Worm (Caenorhabditis elegans): ENCODE data around the gene sre-26.

sre-26 gene

DNA sequence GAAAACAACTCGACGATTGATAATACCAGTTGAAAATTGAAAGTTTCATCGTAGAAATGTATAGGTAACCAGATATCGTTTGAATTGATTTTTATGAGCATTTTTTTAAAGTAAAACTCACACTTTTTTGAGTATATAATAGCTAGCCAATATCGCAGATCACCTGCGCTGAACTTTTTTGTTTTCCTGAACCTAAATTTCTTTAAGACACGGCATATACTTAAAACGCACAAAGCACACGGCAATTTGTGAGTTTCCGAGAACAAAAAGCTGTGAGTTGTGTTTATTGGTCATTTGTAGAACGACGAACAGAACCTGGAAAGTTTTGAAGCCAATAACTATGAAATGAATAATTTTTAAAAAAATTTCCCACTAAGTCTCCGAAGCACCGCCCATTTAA lies 18.6 kb downstream of the sre-26 start, which contains the start of gene sre-29:
TSS of gene sre-29 (minus strand) at position 101 of the 400 bp plus-strand sequence.
- TF ChIP-seq pha-4 (tag; optimal IDR thresholded peaks at IDR 0.05), result no peak
- TF ChIP-seq drap-1 (GFP tag; optimal IDR thresholded peaks at IDR 0.05), result no peak
- TF ChIP-seq M03D4.4 (tag; optimal IDR thresholded peaks at IDR 0.05), result no peak
- TF ChIP-seq nhr-12 (tag; optimal IDR thresholded peaks at IDR 0.05), result no peak
- TF ChIP-seq ceh-43 (GFP tag; optimal IDR thresholded peaks at IDR 0.05), result no peak
- TF ChIP-seq mls-2 (tag; optimal IDR thresholded peaks at IDR 0.05), result no peak
- TF ChIP-seq blmp-1 (tag; optimal IDR thresholded peaks at IDR 0.05), result no peak
- no peak for TF ChIP-seq lsy-2 (tag; optimal IDR thresholded peaks at IDR 0.05)
- TF ChIP-seq ztf-11 (tag; optimal IDR thresholded peaks at IDR 0.05), result no peak
- no peak for TF ChIP-seq zip-8 (tag; optimal IDR thresholded peaks at IDR 0.05)
- TF ChIP-seq lin-32 (GFP tag; optimal IDR thresholded peaks at IDR 0.05), result no peak
- no peak for TF ChIP-seq elt-1 (tag; optimal IDR thresholded peaks at IDR 0.05; ENCODE audit: borderline replicate concordance, insufficient read depth)
- TF ChIP-seq hlh-1 (tag; optimal IDR thresholded peaks at IDR 0.05), result no peak
- TF ChIP-seq flh-1 (GFP tag; optimal IDR thresholded peaks at IDR 0.05), result no peak
- no peak for TF ChIP-seq nhr-28 (tag; optimal IDR thresholded peaks at IDR 0.05)
- TF ChIP-seq unc-39 (tag; optimal IDR thresholded peaks at IDR 0.05), result no peak
- TF ChIP-seq snpc-4 (tag; optimal IDR thresholded peaks at IDR 0.05), result no peak
- no peak for TF ChIP-seq nhr-237 (tag; optimal IDR thresholded peaks at IDR 0.05)
- no peak for TF ChIP-seq ceh-83 (GFP tag; optimal IDR thresholded peaks at IDR 0.05)
- no peak for TF ChIP-seq mep-1 (tag; optimal IDR thresholded peaks at IDR 0.05)

DNA sequence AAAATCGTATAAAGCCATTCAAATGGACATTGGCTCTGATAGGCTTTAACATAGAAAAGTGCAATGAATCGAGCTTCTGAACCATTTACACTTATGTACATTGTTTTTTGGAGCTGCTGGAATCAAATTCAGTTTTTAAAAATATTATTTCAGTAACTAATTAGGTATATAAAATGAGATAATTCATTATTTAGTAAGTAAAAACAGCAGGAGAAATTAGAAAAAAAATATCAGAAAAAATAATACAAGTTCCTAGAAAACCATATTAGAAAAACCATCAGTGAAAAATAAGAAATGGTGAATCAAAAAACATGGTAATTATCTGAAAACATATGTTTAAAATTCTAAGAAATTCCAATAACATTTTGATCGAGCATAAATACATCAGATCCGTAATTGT lies 22.7 kb downstream of the sre-26 start, which contains the start of gene F57G9.7:
TSS of gene F57G9.7 (minus strand) at position 101 of the 400 bp plus-strand sequence.
- TF ChIP-seq ceh-39 (tag; optimal IDR thresholded peaks at IDR 0.05), result no peak
- TF ChIP-seq pha-4 (tag; optimal IDR thresholded peaks at IDR 0.05), result no peak
- no peak for TF ChIP-seq tbx-8 (GFP tag; optimal IDR thresholded peaks at IDR 0.05)
- no peak for TF ChIP-seq ceh-43 (GFP tag; optimal IDR thresholded peaks at IDR 0.05)
- no peak for TF ChIP-seq bed-3 (GFP tag; optimal IDR thresholded peaks at IDR 0.05)
- no peak for TF ChIP-seq mep-1 (tag; optimal IDR thresholded peaks at IDR 0.05)
- no peak for TF ChIP-seq nhr-2 (tag; optimal IDR thresholded peaks at IDR 0.05)
- TF ChIP-seq lsy-2 (tag; optimal IDR thresholded peaks at IDR 0.05), result no peak
- no peak for TF ChIP-seq zip-8 (tag; optimal IDR thresholded peaks at IDR 0.05)
- no peak for TF ChIP-seq unc-62 (GFP tag; optimal IDR thresholded peaks at IDR 0.05)
- TF ChIP-seq sem-2 (GFP tag; optimal IDR thresholded peaks at IDR 0.05), result no peak

DNA sequence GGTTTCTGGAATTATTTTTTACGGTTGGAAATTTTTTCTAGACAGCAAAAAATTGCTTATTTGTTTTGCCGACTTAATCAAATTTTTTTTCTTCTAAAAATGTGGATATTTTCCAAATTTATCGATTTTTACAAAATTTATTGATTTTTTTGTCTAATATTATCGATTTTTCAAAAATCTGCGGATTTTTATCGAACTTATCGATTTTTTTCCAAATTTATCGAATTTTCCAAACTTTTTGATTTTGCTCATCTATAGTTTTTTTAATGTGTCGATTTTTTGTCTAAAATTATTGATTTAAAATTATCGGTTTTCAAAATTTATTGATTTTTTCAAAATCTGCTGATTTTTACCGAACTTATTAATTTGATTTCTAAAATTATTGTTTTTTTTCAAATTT lies 26.2 kb downstream of the sre-26 start:
- TF ChIP-seq elt-1 (tag; optimal IDR thresholded peaks at IDR 0.05; ENCODE audit: borderline replicate concordance, insufficient read depth) (no peak), flh-1 (GFP tag; optimal IDR thresholded peaks at IDR 0.05) (no peak), snpc-4 (tag; optimal IDR thresholded peaks at IDR 0.05) (no peak), elt-3 (tag; optimal IDR thresholded peaks at IDR 0.05) (no peak), sem-2 (GFP tag; optimal IDR thresholded peaks at IDR 0.05) (no peak)

DNA sequence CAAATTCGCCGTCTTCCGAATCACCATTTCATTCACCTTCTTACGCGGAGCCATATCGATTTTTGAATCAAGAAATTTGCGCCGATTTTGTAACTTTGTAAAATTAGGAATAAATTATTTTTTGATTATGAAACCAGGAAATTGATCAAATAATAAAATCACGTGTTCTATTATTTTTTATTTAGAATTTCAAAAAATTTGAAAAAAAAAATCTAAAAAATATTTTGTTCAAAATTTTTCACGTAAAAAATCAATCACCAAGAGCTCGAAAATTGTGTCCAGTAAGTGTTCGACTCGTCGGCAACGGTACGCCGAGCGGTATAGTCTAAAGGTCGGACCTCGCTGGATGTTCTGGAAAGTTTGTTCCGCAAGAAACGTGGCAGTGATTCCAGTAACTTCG lies 26.7 kb downstream of the sre-26 start, which contains the start of gene Y57A10B.7:
TSS of gene Y57A10B.7 (minus strand) at position 101 of the 400 bp plus-strand sequence.
- TF ChIP-seq ceh-83 (GFP tag; optimal IDR thresholded peaks at IDR 0.05) (no peak), nhr-2 (tag; optimal IDR thresholded peaks at IDR 0.05) (no peak), nhr-237 (tag; optimal IDR thresholded peaks at IDR 0.05) (no peak), pha-4 (tag; optimal IDR thresholded peaks at IDR 0.05) (no peak), lin-32 (GFP tag; optimal IDR thresholded peaks at IDR 0.05) (no peak), mab-5 (tag; optimal IDR thresholded peaks at IDR 0.05) (no peak), ham-2 (GFP tag; optimal IDR thresholded peaks at IDR 0.05) (no peak), cnd-1 (tag; optimal IDR thresholded peaks at IDR 0.05) (no peak), elt-3 (tag; optimal IDR thresholded peaks at IDR 0.05) (no peak), lsy-2 (tag; optimal IDR thresholded peaks at IDR 0.05) (no peak), drap-1 (GFP tag; optimal IDR thresholded peaks at IDR 0.05) (no peak)

DNA sequence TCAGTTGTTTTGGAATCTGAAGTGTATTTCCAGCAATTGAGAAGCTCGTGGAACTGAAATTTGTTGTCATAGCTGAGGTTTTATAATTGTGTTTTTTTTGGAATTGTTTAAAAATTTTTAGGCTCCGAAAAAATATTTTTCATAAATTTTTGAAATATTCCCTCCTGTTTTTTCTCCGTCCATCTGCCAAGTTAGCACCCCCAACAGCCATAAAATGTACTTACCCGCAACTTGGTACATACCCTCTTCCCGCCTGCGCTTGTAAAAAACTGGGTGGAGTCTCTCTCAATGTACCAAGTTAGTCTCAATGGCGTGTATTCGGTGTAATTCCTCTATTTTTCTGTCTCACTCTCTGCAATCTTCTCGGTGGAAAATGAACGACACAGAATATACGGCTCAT lies 30.6 kb downstream of the sre-26 start, which contains the start of gene Y57A10B.6:
TSS of gene Y57A10B.6 (plus strand) at position 301 of the 400 bp plus-strand sequence.
- no peak for TF ChIP-seq unc-39 (tag; optimal IDR thresholded peaks at IDR 0.05)
- TF ChIP-seq ces-1 (GFP tag; optimal IDR thresholded peaks at IDR 0.05), result no peak
- no peak for TF ChIP-seq nhr-237 (tag; optimal IDR thresholded peaks at IDR 0.05)
- TF ChIP-seq sem-2 (GFP tag; optimal IDR thresholded peaks at IDR 0.05), result no peak
- TF ChIP-seq tbx-8 (GFP tag; optimal IDR thresholded peaks at IDR 0.05), result no peak
- TF ChIP-seq snpc-4 (tag; optimal IDR thresholded peaks at IDR 0.05), result no peak
